Worm (Caenorhabditis elegans) whole organism, late embryonic: ENCODE data around the gene amdh-1.

Experiments
- C38D4.7 ChIP-seq: fragments of 200-800 bp; sonication (Bioruptor generic); optimal IDR thresholded peaks from 2 replicates; lab custom pipeline; 2018; ENCODE audit warnings: mild to moderate bottlenecking, missing genetic modification characterization, moderate library complexity, missing compliant biosample characterization
- Y22D7AL.16 ChIP-seq: sonication (generic microtip); optimal IDR thresholded peaks from 2 replicates; lab custom pipeline; 2016; ENCODE audit warnings: missing genetic modification characterization, missing compliant biosample characterization
- ahr-1 ChIP-seq: sonication (generic microtip); optimal IDR thresholded peaks from 2 replicates; lab custom pipeline; 2016; ENCODE audit warnings: missing genetic modification characterization, missing compliant biosample characterization
- ceh-2 ChIP-seq: sonication (generic microtip); optimal IDR thresholded peaks from 2 replicates; lab custom pipeline; 2016; ENCODE audit warnings: missing genotype, missing genetic modification characterization, missing compliant biosample characterization
- ceh-22 ChIP-seq: sonication (generic microtip); optimal IDR thresholded peaks from 2 replicates; lab custom pipeline; 2017; ENCODE audit warnings: missing biosample characterization, missing genetic modification characterization
- ceh-30 ChIP-seq: fragments of 150-350 bp; optimal IDR thresholded peaks from 2 replicates; lab custom pipeline; 2014; ENCODE audit warnings: missing biosample characterization, missing genetic modification characterization
- ceh-31 ChIP-seq: sonication (generic microtip); optimal IDR thresholded peaks from 2 replicates; lab custom pipeline; 2016; ENCODE audit warnings: missing genetic modification characterization, missing compliant biosample characterization
- ceh-34 ChIP-seq: sonication (generic microtip); optimal IDR thresholded peaks from 2 replicates; lab custom pipeline; 2016; ENCODE audit warnings: mild to moderate bottlenecking, missing genetic modification characterization, missing compliant biosample characterization
- ceh-45 ChIP-seq: fragments of 200-800 bp; sonication (Bioruptor generic); IDR thresholded peaks from 2 replicates; pipeline ENCODE4 v1.3.6; 2022; ENCODE audit warnings: missing genetic modification reagents, missing genetic modification characterization, missing compliant biosample characterization
- ceh-6 ChIP-seq: fragments of 200-800 bp; sonication (Bioruptor generic); optimal IDR thresholded peaks from 2 replicates; lab custom pipeline; 2018; ENCODE audit warnings: mild to moderate bottlenecking, missing genetic modification characterization, missing compliant biosample characterization
- che-1 ChIP-seq: sonication (generic microtip); optimal IDR thresholded peaks from 2 replicates; lab custom pipeline; 2016; ENCODE audit warnings: mild to moderate bottlenecking, missing genetic modification characterization, missing compliant biosample characterization
- dmd-4 ChIP-seq: sonication (generic microtip); optimal IDR thresholded peaks from 2 replicates; lab custom pipeline; 2016; ENCODE audit warnings: borderline replicate concordance, missing genetic modification characterization, missing compliant biosample characterization
- elt-4 ChIP-seq: sonication (generic microtip); optimal IDR thresholded peaks from 2 replicates; lab custom pipeline; 2016; ENCODE audit warnings: missing genetic modification characterization, missing compliant biosample characterization
- ets-4 ChIP-seq: sonication (generic microtip); optimal IDR thresholded peaks from 2 replicates; lab custom pipeline; 2016; ENCODE audit warnings: missing genetic modification characterization, missing compliant biosample characterization
- fax-1 ChIP-seq: sonication (generic microtip); optimal IDR thresholded peaks from 2 replicates; lab custom pipeline; 2016; ENCODE audit warnings: missing genotype, missing genetic modification characterization, missing compliant biosample characterization
- fkh-10 ChIP-seq: fragments of 150-350 bp; optimal IDR thresholded peaks from 2 replicates; lab custom pipeline; 2014; ENCODE audit warnings: missing biosample characterization, missing genetic modification reagents, missing genetic modification characterization
- fkh-6 ChIP-seq: sonication (generic microtip); optimal IDR thresholded peaks from 2 replicates; lab custom pipeline; 2016; ENCODE audit warnings: missing genetic modification characterization, missing compliant biosample characterization
- hlh-15 ChIP-seq: sonication (generic microtip); optimal IDR thresholded peaks from 2 replicates; lab custom pipeline; 2016; ENCODE audit warnings: missing genetic modification characterization, missing compliant biosample characterization
- hlh-30 ChIP-seq: sonication (generic microtip); optimal IDR thresholded peaks from 2 replicates; lab custom pipeline; 2017; ENCODE audit warnings: antibody characterized with exemption, missing genetic modification characterization, missing compliant biosample characterization; ENCODE audit not compliant: insufficient read depth
- hlh-6 ChIP-seq: sonication (generic microtip); optimal IDR thresholded peaks from 2 replicates; lab custom pipeline; 2016; ENCODE audit warnings: missing genotype, missing genetic modification characterization, missing compliant biosample characterization
- lim-6 ChIP-seq: sonication (generic microtip); optimal IDR thresholded peaks from 2 replicates; lab custom pipeline; 2016; ENCODE audit warnings: missing genetic modification characterization, missing compliant biosample characterization
- mec-3 ChIP-seq: sonication (generic microtip); optimal IDR thresholded peaks from 2 replicates; lab custom pipeline; 2016; ENCODE audit warnings: borderline replicate concordance, missing genetic modification characterization, missing compliant biosample characterization
- nhr-232 ChIP-seq: sonication (generic microtip); optimal IDR thresholded peaks from 2 replicates; lab custom pipeline; 2016; ENCODE audit warnings: missing genetic modification characterization, missing compliant biosample characterization
- odd-2 ChIP-seq: sonication (generic microtip); optimal IDR thresholded peaks from 2 replicates; lab custom pipeline; 2017; ENCODE audit warnings: antibody characterized with exemption, mild to moderate bottlenecking, missing genetic modification characterization, missing compliant biosample characterization
- pat-9 ChIP-seq: fragments of 200-800 bp; sonication (Bioruptor generic); optimal IDR thresholded peaks from 2 replicates; lab custom pipeline; 2018; ENCODE audit warnings: mild to moderate bottlenecking, missing genetic modification characterization, moderate library complexity, missing compliant biosample characterization
- pax-1 ChIP-seq: fragments of 150-350 bp; optimal IDR thresholded peaks from 2 replicates; lab custom pipeline; 2014; ENCODE audit warnings: missing biosample characterization, missing genetic modification characterization
- pha-2 ChIP-seq: sonication (generic microtip); optimal IDR thresholded peaks from 2 replicates; lab custom pipeline; 2017; ENCODE audit warnings: mild to moderate bottlenecking, missing genetic modification characterization, missing compliant biosample characterization
- ref-2 ChIP-seq: sonication (generic microtip); optimal IDR thresholded peaks from 2 replicates; lab custom pipeline; 2016; ENCODE audit warnings: missing genetic modification characterization, missing compliant biosample characterization
- rnt-1 ChIP-seq: sonication (generic microtip); optimal IDR thresholded peaks from 2 replicates; lab custom pipeline; 2016; ENCODE audit warnings: missing genetic modification characterization, missing compliant biosample characterization
- sdc-2 ChIP-seq: sonication (generic microtip); optimal IDR thresholded peaks from 2 replicates; lab custom pipeline; 2016; ENCODE audit warnings: missing genotype, missing genetic modification characterization, missing compliant biosample characterization
- sox-2 ChIP-seq: fragments of 200-800 bp; sonication (Bioruptor generic); IDR thresholded peaks from 2 replicates; pipeline ENCODE4 v1.3.6; 2022; ENCODE audit warnings: missing genetic modification reagents, missing genetic modification characterization, missing compliant biosample characterization
- ttx-3 ChIP-seq: sonication (generic microtip); optimal IDR thresholded peaks from 2 replicates; lab custom pipeline; 2016; ENCODE audit warnings: missing genetic modification reagents, missing genetic modification characterization, missing compliant biosample characterization
- unc-55 ChIP-seq: sonication (generic microtip); optimal IDR thresholded peaks from 2 replicates; lab custom pipeline; 2017; ENCODE audit warnings: missing biosample characterization, missing genetic modification reagents, missing genetic modification characterization
- unc-86 ChIP-seq: sonication (generic microtip); optimal IDR thresholded peaks from 2 replicates; lab custom pipeline; 2016; ENCODE audit warnings: missing genetic modification characterization, missing compliant biosample characterization

Gene amdh-1

ce11 chrIII:6215476-6215875 lies 36.1 kb upstream of the amdh-1 start, which contains the start of gene C23G10.11:
C23G10.11 (minus strand) TSS chrIII:6215576.
- TF ChIP-seq unc-86: no peak
- no peak for TF ChIP-seq hlh-30 (tag; lab: Kevin White, UChicago)
- TF ChIP-seq nhr-232 (tag; lab: Kevin White, UChicago): no peak
- TF ChIP-seq unc-55 (GFP tag; lab: Kevin White, UChicago): no peak
- no peak for TF ChIP-seq Y22D7AL.16 (tag; lab: Kevin White, UChicago)
- TF ChIP-seq che-1: no peak
- no peak for TF ChIP-seq ceh-45 (GFP tag; lab: Robert Waterston, UW)
- TF ChIP-seq ets-4 (tag; lab: Kevin White, UChicago): no peak
- no peak for TF ChIP-seq ceh-31
- no peak for TF ChIP-seq sdc-2 (tag; lab: Kevin White, UChicago)
- no peak for TF ChIP-seq dmd-4
- no peak for TF ChIP-seq ceh-22 (tag; lab: Kevin White, UChicago)
- TF ChIP-seq pha-2: no peak
- no peak for TF ChIP-seq fkh-6 (tag; lab: Kevin White, UChicago)
- TF ChIP-seq ttx-3 (tag; lab: Kevin White, UChicago): no peak
- TF ChIP-seq lim-6 (tag; lab: Kevin White, UChicago): no peak
- TF ChIP-seq ceh-6 (GFP tag; lab: Kevin White, UChicago): no peak

ce11 chrIII:6215943-6216342 lies 35.7 kb upstream of the amdh-1 start:
- TF ChIP-seq nhr-232 (tag; lab: Kevin White, UChicago): no peak
- no peak for TF ChIP-seq ttx-3 (tag; lab: Kevin White, UChicago)
- TF ChIP-seq pax-1 (tag; lab: Kevin White, UChicago): no peak
- no peak for TF ChIP-seq fkh-6 (tag; lab: Kevin White, UChicago)
- TF ChIP-seq ceh-6 (GFP tag; lab: Kevin White, UChicago): no peak
- no peak for TF ChIP-seq odd-2 (tag; lab: Kevin White, UChicago)
- TF ChIP-seq elt-4: no peak
- no peak for TF ChIP-seq ceh-34 (tag; lab: Kevin White, UChicago)
- TF ChIP-seq pat-9: no peak
- no peak for TF ChIP-seq dmd-4
- no peak for TF ChIP-seq C38D4.7 (GFP tag; lab: Kevin White, UChicago)
- TF ChIP-seq rnt-1 (tag; lab: Kevin White, UChicago): no peak
- no peak for TF ChIP-seq ahr-1 (tag; lab: Kevin White, UChicago)
- TF ChIP-seq sox-2 (GFP tag; lab: Robert Waterston, UW): no peak
- TF ChIP-seq mec-3: no peak
- no peak for TF ChIP-seq fkh-10
- no peak for TF ChIP-seq pha-2
- TF ChIP-seq unc-55 (GFP tag; lab: Kevin White, UChicago): no peak
- no peak for TF ChIP-seq ref-2 (tag; lab: Kevin White, UChicago)
- no peak for TF ChIP-seq Y22D7AL.16 (tag; lab: Kevin White, UChicago)

- TF ChIP-seq ceh-30 (tag; lab: Kevin White, UChicago) (no peak), ceh-2 (tag; lab: Kevin White, UChicago) (no peak)
These were observed 34.7 kb upstream of the amdh-1 start, which contains the start of gene hot-4 for ce11 chrIII:6216833-6217466. hot-4 (plus strand) TSS chrIII:6217416.

- TF ChIP-seq fax-1 (tag; lab: Kevin White, UChicago) (no peak), fkh-10 (no peak), ceh-30 (tag; lab: Kevin White, UChicago) (no peak), unc-55 (GFP tag; lab: Kevin White, UChicago) (no peak), odd-2 (tag; lab: Kevin White, UChicago) (no peak), sox-2 (GFP tag; lab: Robert Waterston, UW) (no peak), Y22D7AL.16 (tag; lab: Kevin White, UChicago) (no peak), hlh-6 (no peak), sdc-2 (tag; lab: Kevin White, UChicago) (no peak), hlh-15 (tag; lab: Kevin White, UChicago) (no peak), ref-2 (tag; lab: Kevin White, UChicago) (no peak)
These were observed 30.2 kb upstream of the amdh-1 start for ce11 chrIII:6221403-6221802.
